Worm (Caenorhabditis elegans) whole organism, L2 larva: ENCODE measurements around the gene odd-2.

Experiments
- elt-3 ChIP-seq: sonication (generic microtip); optimal IDR thresholded peaks from 2 replicates; lab custom pipeline; 2017; ENCODE audit warnings: missing biosample characterization, missing genetic modification characterization
- fos-1 ChIP-seq: fragments of 150-350 bp; optimal IDR thresholded peaks from 2 replicates; lab custom pipeline; 2014; ENCODE audit warnings: missing biosample characterization, missing genetic modification characterization
- lin-39 ChIP-seq: fragments of 150-350 bp; optimal IDR thresholded peaks from 2 replicates; lab custom pipeline; 2014; ENCODE audit warnings: missing biosample characterization, missing genetic modification reagents, missing genetic modification characterization
- lsy-2 ChIP-seq, 2 experiments: fragments of 150-350 bp in 1 of 2; sonication (generic microtip) in 1 of 2; optimal IDR thresholded peaks; 2 replicates each; lab custom pipeline; 2014 to 2017; ENCODE audit warnings: missing biosample characterization in 2 of 2, missing genetic modification characterization in 2 of 2
- ztf-1 ChIP-seq: fragments of 200-800 bp; sonication (Bioruptor generic); conservative IDR thresholded peaks from 2 replicates; pipeline ENCODE4 v1.3.6; 2022; ENCODE audit warnings: missing genetic modification characterization, missing compliant biosample characterization
- ztf-11 ChIP-seq: sonication (generic microtip); optimal IDR thresholded peaks from 2 replicates; lab custom pipeline; 2017; ENCODE audit warnings: missing biosample characterization, missing genetic modification characterization

DNA sequence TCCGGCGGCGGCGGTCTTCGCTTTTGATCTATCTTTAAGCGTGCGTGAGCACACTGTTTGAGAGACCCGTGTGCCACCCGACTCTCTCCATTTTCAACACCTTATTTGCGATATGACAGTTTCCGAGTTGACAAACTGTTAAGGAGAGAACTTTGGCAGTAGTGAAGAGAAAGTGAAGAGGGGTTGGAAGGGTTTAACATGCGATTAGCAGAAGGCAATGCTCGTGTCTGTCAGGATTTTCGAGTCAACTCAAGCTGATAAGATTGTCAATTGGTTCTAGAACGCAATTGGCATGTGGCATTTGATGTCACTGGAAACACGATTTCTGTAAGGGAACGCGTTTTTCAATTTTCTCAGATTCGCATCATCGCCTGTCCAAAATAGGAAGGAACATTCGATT, 7.0 kb upstream of the odd-2 start:
- TF ChIP-seq lsy-2 (tag; optimal IDR thresholded peaks at IDR 0.05; lab: Kevin White, UChicago) (no peak), lin-39 (tag; lab: Kevin White, UChicago) (no peak), elt-3 (tag; lab: Kevin White, UChicago) (no peak), ztf-11 (tag; lab: Kevin White, UChicago) (no peak), ztf-1 (GFP tag; lab: Robert Waterston, UW) (no peak), fos-1 (tag; lab: Kevin White, UChicago) (no peak)
